Worm (Caenorhabditis elegans) whole organism, midembryonic: ENCODE data around the gene R10E8.6.
"Not testable (repeated sequence)": the region's sequence is repeated elsewhere in the genome, so short reads cannot be mapped to it uniquely, and the experiment has no call there.

Experiments used
- T22C8.4 ChIP-seq: fragments of 200-800 bp; sonication (Bioruptor generic); IDR thresholded peaks from 2 replicates; pipeline ENCODE4 v1.3.6; 2022; ENCODE audit warnings: missing genetic modification characterization, missing compliant biosample characterization
- cog-1 ChIP-seq: sonication (generic microtip); optimal IDR thresholded peaks from 2 replicates; lab custom pipeline; 2016; ENCODE audit warnings: missing genetic modification characterization, missing compliant biosample characterization
- flt-1 ChIP-seq: fragments of 200-800 bp; sonication (Bioruptor generic); IDR thresholded peaks from 2 replicates; pipeline ENCODE4 v1.3.6; 2022; ENCODE audit warnings: missing genetic modification characterization, missing compliant biosample characterization
- klf-2 ChIP-seq: fragments of 200-800 bp; sonication (Bioruptor generic); conservative IDR thresholded peaks from 2 replicates; pipeline ENCODE4 v1.3.6; 2022; ENCODE audit warnings: missing genetic modification reagents, missing genetic modification characterization, missing compliant biosample characterization
- med-1 ChIP-seq: sonication (generic microtip); optimal IDR thresholded peaks from 2 replicates; lab custom pipeline; 2017; ENCODE audit warnings: missing genetic modification characterization, mild to moderate bottlenecking, missing compliant biosample characterization, antibody characterized with exemption, missing genetic modification reagents; ENCODE audit not compliant: insufficient read depth
- ref-1 ChIP-seq: fragments of 200-800 bp; sonication (Bioruptor generic); conservative IDR thresholded peaks from 2 replicates; pipeline ENCODE4 v1.3.6; 2022; ENCODE audit warnings: missing genetic modification reagents, missing genetic modification characterization, missing compliant biosample characterization
- tab-1 ChIP-seq: fragments of 200-800 bp; sonication (Bioruptor generic); IDR thresholded peaks from 2 replicates; pipeline ENCODE4 v1.3.6; 2022; ENCODE audit warnings: missing genetic modification characterization, missing compliant biosample characterization
- ztf-23 ChIP-seq: fragments of 200-800 bp; sonication (Bioruptor generic); IDR thresholded peaks from 2 replicates; pipeline ENCODE4 v1.3.6; 2022; ENCODE audit warnings: missing genetic modification reagents, missing genetic modification characterization, missing compliant biosample characterization
- ztf-29 ChIP-seq: fragments of 200-800 bp; sonication (Bioruptor generic); IDR thresholded peaks from 2 replicates; pipeline ENCODE4 v1.3.6; 2022; ENCODE audit warnings: missing genetic modification reagents, missing genetic modification characterization, missing compliant biosample characterization

The R10E8.6 gene

ce11 chrV:18266238-18266637 lies at the start of gene R10E8.6:
TSS of gene R10E8.6 (minus strand) at chrV:18266391.
- TF ChIP-seq ztf-23 (GFP tag; lab: Robert Waterston, UW) (no peak), T22C8.4 (GFP tag; lab: Robert Waterston, UW) (no peak), flt-1 (GFP tag; lab: Robert Waterston, UW) (no peak), ztf-29 (GFP tag; lab: Robert Waterston, UW) (no peak), med-1 (GFP tag; lab: Kevin White, UChicago) (no peak), klf-2 (GFP tag; lab: Robert Waterston, UW) (no peak), cog-1 (tag; lab: Kevin White, UChicago) (no peak), tab-1 (no peak), ref-1 (no peak)

ce11 chrV:18302414-18302813 lies 36.2 kb upstream of the R10E8.6 start, which contains the start of gene Y51A2A.6:
TSS of gene Y51A2A.6 (plus strand) at chrV:18302714.
- not testable (repeated sequence) for TF ChIP-seq klf-2, flt-1, ztf-23 (GFP tag; lab: Robert Waterston, UW)

ce11 chrV:18299313-18299712 lies 33.1 kb upstream of the R10E8.6 start:
- TF ChIP-seq ztf-29 (GFP tag; lab: Robert Waterston, UW), result no peak

- no peak for TF ChIP-seq ztf-29 (GFP tag; lab: Robert Waterston, UW)
- TF ChIP-seq ref-1, result no peak
- TF ChIP-seq cog-1 (tag; lab: Kevin White, UChicago), result no peak
- no peak for TF ChIP-seq T22C8.4 (GFP tag; lab: Robert Waterston, UW)
- TF ChIP-seq med-1 (GFP tag; lab: Kevin White, UChicago), result no peak
- TF ChIP-seq ztf-23 (GFP tag; lab: Robert Waterston, UW), result no peak
Measured at ce11 chrV:18298506-18298905, 32.3 kb upstream of the R10E8.6 start, which contains the start of gene Y51A2A.5. TSS of gene Y51A2A.5 (plus strand) at chrV:18298806.

- TF ChIP-seq flt-1 (GFP tag; lab: Robert Waterston, UW) (no peak), cog-1 (tag; lab: Kevin White, UChicago) (no peak), med-1 (GFP tag; lab: Kevin White, UChicago) (no peak)
Measured at ce11 chrV:18292295-18292694, 26.1 kb upstream of the R10E8.6 start, which contains the start of gene Y51A2A.12. TSS of gene Y51A2A.12 (plus strand) at chrV:18292595.

- no peak for TF ChIP-seq tab-1
Measured at ce11 chrV:18290642-18291041, 24.5 kb upstream of the R10E8.6 start, which contains the start of gene Y51A2A.4. TSS of gene Y51A2A.4 (plus strand) at chrV:18290942.

- TF ChIP-seq klf-2 (GFP tag; lab: Robert Waterston, UW), result no peak
- no peak for TF ChIP-seq tab-1
- no peak for TF ChIP-seq ztf-23 (GFP tag; lab: Robert Waterston, UW)
- TF ChIP-seq cog-1 (tag; lab: Kevin White, UChicago), result no peak
- no peak for TF ChIP-seq T22C8.4 (GFP tag; lab: Robert Waterston, UW)
- no peak for TF ChIP-seq flt-1 (GFP tag; lab: Robert Waterston, UW)
- no peak for TF ChIP-seq ztf-29 (GFP tag; lab: Robert Waterston, UW)
- no peak for TF ChIP-seq med-1 (GFP tag; lab: Kevin White, UChicago)
- no peak for TF ChIP-seq ref-1
Measured at ce11 chrV:18282597-18282996, 16.4 kb upstream of the R10E8.6 start, which contains the start of gene clec-247. TSS of gene clec-247 (plus strand) at chrV:18282897.

ce11 chrV:18280778-18281177 lies 14.6 kb upstream of the R10E8.6 start, which contains the start of gene Y51A2A.16:
TSS of gene Y51A2A.16 (minus strand) at chrV:18280878.
- no peak for TF ChIP-seq med-1 (GFP tag; lab: Kevin White, UChicago)

- TF ChIP-seq med-1 (GFP tag; lab: Kevin White, UChicago), result no peak
- TF ChIP-seq ref-1, result no peak
- no peak for TF ChIP-seq T22C8.4 (GFP tag; lab: Robert Waterston, UW)
- TF ChIP-seq cog-1 (tag; lab: Kevin White, UChicago), result no peak
- no peak for TF ChIP-seq flt-1 (GFP tag; lab: Robert Waterston, UW)
- TF ChIP-seq klf-2 (GFP tag; lab: Robert Waterston, UW), result no peak
- TF ChIP-seq tab-1, result no peak
- TF ChIP-seq ztf-29 (GFP tag; lab: Robert Waterston, UW), result no peak
- no peak for TF ChIP-seq ztf-23 (GFP tag; lab: Robert Waterston, UW)
Measured at ce11 chrV:18270403-18270802, 4.2 kb upstream of the R10E8.6 start, which contains the start of gene Y37H2C.4. TSS of gene Y37H2C.4 (plus strand) at chrV:18270703.

ce11 chrV:18269885-18270284 lies 3.7 kb upstream of the R10E8.6 start, which contains the start of gene skr-6:
TSS of gene skr-6 (minus strand) at chrV:18269985.
- TF ChIP-seq flt-1 (GFP tag; lab: Robert Waterston, UW) (no peak), cog-1 (tag; lab: Kevin White, UChicago) (no peak), klf-2 (GFP tag; lab: Robert Waterston, UW) (no peak), ztf-23 (GFP tag; lab: Robert Waterston, UW) (no peak), ztf-29 (GFP tag; lab: Robert Waterston, UW) (no peak), tab-1 (no peak), T22C8.4 (GFP tag; lab: Robert Waterston, UW) (no peak), ref-1 (no peak), med-1 (GFP tag; lab: Kevin White, UChicago) (no peak)

- TF ChIP-seq flt-1 (GFP tag; lab: Robert Waterston, UW), result no peak
- no peak for TF ChIP-seq klf-2 (GFP tag; lab: Robert Waterston, UW)
- TF ChIP-seq med-1 (GFP tag; lab: Kevin White, UChicago), result no peak
- TF ChIP-seq cog-1 (tag; lab: Kevin White, UChicago), result no peak
- TF ChIP-seq tab-1, result no peak
- no peak for TF ChIP-seq ztf-23 (GFP tag; lab: Robert Waterston, UW)
- no peak for TF ChIP-seq ztf-29 (GFP tag; lab: Robert Waterston, UW)
- TF ChIP-seq ref-1, result no peak
- no peak for TF ChIP-seq T22C8.4 (GFP tag; lab: Robert Waterston, UW)
Measured at ce11 chrV:18268744-18269143, 2.6 kb upstream of the R10E8.6 start, which contains the start of gene fbxa-213. TSS of gene fbxa-213 (minus strand) at chrV:18268844.
